Fruit fly (Drosophila melanogaster) whole organism, adult: ENCODE results near the gene CG13060.

Experiments used
- CG11617 ChIP-seq: fragments of 200-800 bp; sonication (Bioruptor generic); optimal IDR thresholded peaks from 2 replicates; lab custom pipeline; 2017; ENCODE audit warnings: mild to moderate bottlenecking, missing biosample characterization, missing genetic modification reagents, missing genetic modification characterization
- CG12768 ChIP-seq: fragments of 200-800 bp; sonication (Bioruptor generic); optimal IDR thresholded peaks from 2 replicates; lab custom pipeline; 2017; ENCODE audit warnings: missing biosample characterization, missing genetic modification characterization, mild to moderate bottlenecking, moderate library complexity, missing genetic modification reagents
- CG14711 ChIP-seq: fragments of 200-800 bp; sonication (Bioruptor generic); optimal IDR thresholded peaks from 2 replicates; lab custom pipeline; 2018; ENCODE audit warnings: missing biosample characterization, mild to moderate bottlenecking, missing genetic modification characterization, moderate library complexity
- CG1620 ChIP-seq: fragments of 200-800 bp; sonication (Bioruptor generic); optimal IDR thresholded peaks from 2 replicates; lab custom pipeline; 2016; ENCODE audit warnings: missing biosample characterization, missing genetic modification characterization
- CG33017 ChIP-seq: fragments of 200-800 bp; sonication (Bioruptor generic); optimal IDR thresholded peaks from 2 replicates; lab custom pipeline; 2018; ENCODE audit warnings: missing biosample characterization, mild to moderate bottlenecking, missing genetic modification characterization, moderate library complexity
- CG5204 ChIP-seq: fragments of 200-800 bp; sonication (Bioruptor generic); optimal IDR thresholded peaks from 2 replicates; lab custom pipeline; 2016; ENCODE audit warnings: missing biosample characterization, missing genetic modification characterization
- CG7045 ChIP-seq: fragments of 200-800 bp; sonication (Bioruptor generic); optimal IDR thresholded peaks from 2 replicates; lab custom pipeline; 2017; ENCODE audit warnings: missing biosample characterization, mild to moderate bottlenecking, missing genetic modification characterization
- CG7101 ChIP-seq: fragments of 200-800 bp; sonication (Bioruptor generic); optimal IDR thresholded peaks from 2 replicates; lab custom pipeline; 2018; ENCODE audit warnings: missing biosample characterization, mild to moderate bottlenecking, missing genetic modification characterization, moderate library complexity
- Clk ChIP-seq: fragments of 200-800 bp; sonication (Bioruptor generic); optimal IDR thresholded peaks from 2 replicates; lab custom pipeline; 2017; ENCODE audit warnings: missing biosample characterization, missing genetic modification characterization
- Crg-1 ChIP-seq: fragments of 200-800 bp; sonication (Bioruptor generic); optimal IDR thresholded peaks from 2 replicates; lab custom pipeline; 2016; ENCODE audit warnings: missing biosample characterization, missing genetic modification characterization
- Hr96 ChIP-seq: fragments of 200-800 bp; sonication (Bioruptor generic); optimal IDR thresholded peaks from 2 replicates; lab custom pipeline; 2016; ENCODE audit warnings: missing biosample characterization, missing genetic modification characterization
- Mnt ChIP-seq: fragments of 200-800 bp; sonication (Bioruptor generic); optimal IDR thresholded peaks from 2 replicates; lab custom pipeline; 2016; ENCODE audit warnings: missing biosample characterization, mild to moderate bottlenecking, missing genetic modification characterization
- bab1 ChIP-seq: fragments of 200-800 bp; sonication (Bioruptor generic); optimal IDR thresholded peaks from 3 replicates; lab custom pipeline; 2019; ENCODE audit warnings: missing biosample characterization, mild to moderate bottlenecking, missing genetic modification characterization, moderate library complexity
- cic ChIP-seq: fragments of 200-800 bp; sonication (Bioruptor generic); optimal IDR thresholded peaks from 2 replicates; lab custom pipeline; 2017; ENCODE audit warnings: missing biosample characterization, mild to moderate bottlenecking, missing genetic modification characterization, moderate library complexity
- cnc ChIP-seq, 2 experiments: fragments of >200 bp; optimal IDR thresholded peaks; 2 replicates each; lab custom pipeline; 2017
- ovo ChIP-seq: fragments of 200-800 bp; sonication (Bioruptor generic); optimal IDR thresholded peaks from 2 replicates; lab custom pipeline; 2016; ENCODE audit warnings: missing biosample characterization, missing genetic modification characterization
- pad ChIP-seq: fragments of 200-800 bp; sonication (Bioruptor generic); optimal IDR thresholded peaks from 3 replicates; lab custom pipeline; 2017; ENCODE audit warnings: missing biosample characterization, missing genetic modification characterization, mild to moderate bottlenecking, moderate library complexity, missing genetic modification reagents
- tj ChIP-seq: fragments of 200-800 bp; sonication (Bioruptor generic); optimal IDR thresholded peaks from 3 replicates; lab custom pipeline; 2017; ENCODE audit warnings: missing biosample characterization, mild to moderate bottlenecking, missing genetic modification characterization, moderate library complexity
- toe ChIP-seq: fragments of 200-800 bp; sonication (Bioruptor generic); optimal IDR thresholded peaks from 2 replicates; lab custom pipeline; 2016; ENCODE audit warnings: missing biosample characterization, missing genetic modification characterization

The CG13060 gene

DNA sequence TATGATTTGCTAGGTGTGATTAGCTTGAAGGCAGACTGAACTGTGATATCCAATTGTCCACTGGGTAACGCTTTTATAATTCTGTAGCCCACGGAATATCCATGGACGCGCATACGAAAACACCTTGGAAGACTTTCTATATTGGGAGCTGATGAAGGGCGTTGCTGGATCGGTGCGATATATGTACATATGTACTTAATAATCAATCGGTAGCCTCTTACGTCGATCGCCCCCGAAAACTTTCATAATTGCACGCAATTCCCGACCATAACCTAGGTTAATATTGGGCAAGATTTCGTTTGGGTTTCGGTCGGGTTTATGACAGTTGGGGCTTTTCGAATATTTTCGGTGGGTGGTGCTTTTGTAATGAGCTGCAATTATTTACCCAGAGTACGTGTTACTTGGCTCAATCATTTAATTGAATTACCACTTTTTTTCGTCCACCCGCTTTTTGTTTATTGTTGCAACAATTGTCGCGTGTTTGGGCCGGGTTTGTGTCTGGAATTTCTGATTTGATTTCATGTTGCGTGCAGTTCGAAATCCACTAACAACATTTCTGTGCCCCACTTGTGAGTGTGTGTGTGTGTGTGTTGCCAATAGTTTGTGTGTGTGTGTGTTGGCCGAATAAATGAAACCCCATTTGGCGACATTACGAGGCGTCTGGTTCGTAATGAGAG is 37.6 kb upstream of the CG13060 start, which contains the start of gene CG13049:
TSS of gene CG13049 (minus strand) at position 51 of the 677 bp plus-strand sequence.
- TF ChIP-seq cic (GFP tag; lab: Kevin White, UChicago) (no peak), Clk (GFP tag; lab: Kevin White, UChicago) (no peak), CG7045 (GFP tag; lab: Kevin White, UChicago) (no peak), CG7101 (tag; lab: Kevin White, UChicago) (no peak), CG1620 (GFP tag; lab: Kevin White, UChicago) (no peak), CG14711 (tag; lab: Kevin White, UChicago) (no peak)

DNA sequence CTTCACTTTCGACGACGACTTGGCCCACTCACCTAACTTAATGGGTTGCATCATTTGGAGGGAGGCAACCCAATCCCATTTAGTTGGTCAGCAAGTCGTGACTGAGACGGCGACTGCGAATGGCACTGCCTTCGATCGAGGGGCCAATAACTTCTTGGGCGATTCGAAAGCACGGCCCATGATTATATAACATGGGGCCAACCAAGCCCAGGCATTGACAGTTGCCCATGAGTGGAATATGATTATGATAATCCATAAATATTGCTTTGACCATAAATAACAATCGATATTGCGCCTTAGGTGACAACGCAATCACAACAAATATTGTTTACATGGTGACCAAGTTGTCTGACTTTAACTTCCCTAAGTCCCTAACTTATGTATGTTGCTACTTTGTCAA is 35.8 kb upstream of the CG13060 start, which contains the start of gene CG13048:
TSS of gene CG13048 (minus strand) at position 101 of the 400 bp plus-strand sequence.
- no peak for TF ChIP-seq tj

DNA sequence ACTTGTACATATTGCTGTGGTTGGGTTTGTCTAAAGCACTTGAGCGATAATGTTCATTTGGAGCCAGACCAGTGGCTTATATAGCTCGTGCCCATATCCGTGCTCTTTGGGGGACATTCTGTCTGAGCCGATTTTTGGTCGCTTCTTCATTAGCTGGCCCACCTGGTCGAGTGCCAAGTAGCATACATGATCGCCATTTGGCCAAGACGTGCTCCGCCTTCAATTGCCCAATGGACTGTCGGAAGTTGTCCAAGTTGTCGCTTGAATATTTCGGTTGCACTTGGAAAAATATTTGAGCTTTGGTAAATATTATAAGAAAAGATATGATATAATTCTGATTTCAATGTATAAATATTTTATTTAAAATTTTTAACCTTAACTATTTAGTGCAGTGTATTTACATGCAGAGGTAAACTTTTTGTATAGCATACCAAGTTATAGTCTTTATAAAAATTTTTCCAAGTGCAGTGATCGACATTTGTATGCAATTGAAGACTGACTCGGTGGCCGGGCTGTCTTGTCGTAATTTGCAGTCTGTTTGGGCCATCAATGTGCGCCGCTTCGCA is 34.2 kb upstream of the CG13060 start, which contains the start of gene CG13047:
TSS of gene CG13047 (minus strand) at position 51 of the 566 bp plus-strand sequence.
- TF ChIP-seq Clk (GFP tag; lab: Kevin White, UChicago) (no peak), cic (GFP tag; lab: Kevin White, UChicago) (no peak), CG1620 (GFP tag; lab: Kevin White, UChicago) (no peak), cnc (optimal IDR thresholded peaks at IDR 0.05; lab: Kevin White, UChicago) (no peak), bab1 (GFP tag; lab: Kevin White, UChicago) (no peak), CG12768 (GFP tag; lab: Kevin White, UChicago) (no peak), Crg-1 (GFP tag; lab: Kevin White, UChicago) (no peak), CG5204 (GFP tag; lab: Kevin White, UChicago) (no peak), Mnt (GFP tag; lab: Kevin White, UChicago) (no peak)

DNA sequence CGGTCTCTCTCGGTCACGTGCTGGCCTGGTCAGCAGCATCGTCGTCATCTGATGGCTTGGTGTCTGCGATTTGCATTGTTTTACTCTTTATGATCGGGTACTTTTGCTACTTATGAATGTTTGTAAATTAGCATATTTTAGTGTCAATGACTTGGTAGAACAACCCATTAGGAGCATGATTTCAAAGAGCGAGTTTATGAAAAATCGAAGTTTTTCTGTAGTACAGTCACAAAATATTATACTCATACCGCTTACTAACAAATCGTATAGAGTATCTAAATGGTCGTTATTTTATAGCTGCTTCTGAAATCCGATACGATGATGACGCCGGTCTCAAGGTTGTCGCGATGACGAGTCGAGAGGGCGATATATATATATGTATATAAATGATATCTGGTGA is 33.4 kb upstream of the CG13060 start:
- TF ChIP-seq cnc (optimal IDR thresholded peaks at IDR 0.05; lab: Kevin White, UChicago) (no peak), CG5204 (GFP tag; lab: Kevin White, UChicago) (no peak)

DNA sequence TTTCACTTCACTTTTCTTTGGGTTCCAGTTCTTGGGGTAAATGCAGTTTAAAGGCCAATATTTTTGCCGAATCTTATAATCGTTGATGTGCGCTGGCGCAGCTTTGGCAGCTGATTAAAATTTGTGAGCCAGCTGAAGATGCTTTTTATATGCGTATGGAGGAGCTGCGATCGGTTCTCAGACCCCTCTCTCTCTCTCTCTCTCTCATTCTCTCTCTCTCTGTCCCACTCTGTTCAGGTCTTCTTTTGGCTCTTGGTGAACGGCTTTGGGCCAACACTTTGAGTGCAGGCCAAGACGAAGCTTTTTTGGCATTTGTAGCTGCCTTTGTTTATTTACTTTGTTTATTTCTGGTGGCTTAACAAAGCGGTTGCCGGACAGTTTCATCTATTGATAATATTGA is 31.3 kb upstream of the CG13060 start, which contains the start of gene CG13046:
TSS of gene CG13046 (minus strand) at position 101 of the 400 bp plus-strand sequence.
- TF ChIP-seq cic (GFP tag; lab: Kevin White, UChicago) (no peak), CG1620 (GFP tag; lab: Kevin White, UChicago) (no peak), ovo (GFP tag; lab: Kevin White, UChicago) (no peak)

DNA sequence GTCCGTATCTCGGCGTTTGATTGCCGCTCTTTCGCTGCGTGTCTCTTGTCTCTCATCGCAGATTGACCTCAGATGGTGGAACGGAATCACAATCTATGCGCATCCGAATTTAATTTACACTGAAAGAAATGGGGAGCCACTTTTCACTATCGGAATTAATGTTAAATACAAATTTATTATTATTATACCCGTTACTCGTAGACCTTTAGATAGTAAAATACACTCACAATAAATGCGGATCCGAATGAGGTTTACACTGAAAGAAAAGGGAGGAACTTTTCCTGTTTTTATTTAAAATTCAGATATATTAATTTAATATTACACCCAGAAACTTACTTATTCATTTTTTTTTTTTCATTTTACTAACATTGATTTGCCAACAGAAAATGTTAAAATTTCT is 30.6 kb upstream of the CG13060 start:
- TF ChIP-seq Hr96 (GFP tag; lab: Kevin White, UChicago) (no peak), CG7101 (tag; lab: Kevin White, UChicago) (no peak), Mnt (GFP tag; lab: Kevin White, UChicago) (no peak), CG14711 (tag; lab: Kevin White, UChicago) (no peak), CG5204 (GFP tag; lab: Kevin White, UChicago) (no peak), CG7045 (GFP tag; lab: Kevin White, UChicago) (no peak), CG33017 (tag; lab: Kevin White, UChicago) (no peak), CG12768 (GFP tag; lab: Kevin White, UChicago) (no peak), Clk (GFP tag; lab: Kevin White, UChicago) (no peak), CG1620 (GFP tag; lab: Kevin White, UChicago) (no peak), cnc (optimal IDR thresholded peaks at IDR 0.05; lab: Kevin White, UChicago) (no peak), bab1 (GFP tag; lab: Kevin White, UChicago) (no peak), tj (no peak), cic (GFP tag; lab: Kevin White, UChicago) (no peak), Crg-1 (GFP tag; lab: Kevin White, UChicago) (no peak), ovo (GFP tag; lab: Kevin White, UChicago) (no peak)

DNA sequence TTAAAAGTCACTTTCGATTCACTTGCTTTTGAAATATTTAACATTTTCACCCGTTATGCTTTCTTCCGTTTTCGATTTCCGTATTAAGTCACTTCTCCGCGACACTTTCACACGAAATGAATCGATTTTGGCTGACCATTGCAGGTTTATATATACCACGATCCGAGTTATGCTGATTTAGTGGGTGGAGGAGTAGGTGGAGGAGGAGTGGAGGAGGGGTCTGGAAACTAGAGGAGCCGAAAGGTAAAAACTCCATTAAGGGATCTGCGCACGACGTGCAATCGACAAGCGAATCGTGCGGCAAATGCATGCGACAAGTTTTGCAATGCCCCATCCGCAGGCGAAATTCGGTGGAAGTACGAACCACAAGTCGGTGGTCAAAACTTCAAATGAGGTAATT is 28.8 kb upstream of the CG13060 start, which contains the start of gene CG13045:
TSS of gene CG13045 (minus strand) at position 101 of the 400 bp plus-strand sequence.
- TF ChIP-seq cic (GFP tag; lab: Kevin White, UChicago) (no peak), CG14711 (tag; lab: Kevin White, UChicago) (no peak), CG11617 (GFP tag; lab: Kevin White, UChicago) (no peak), pad (GFP tag; lab: Kevin White, UChicago) (no peak), tj (no peak), Mnt (GFP tag; lab: Kevin White, UChicago) (no peak), Clk (GFP tag; lab: Kevin White, UChicago) (no peak), Hr96 (GFP tag; lab: Kevin White, UChicago) (no peak), ovo (GFP tag; lab: Kevin White, UChicago) (no peak), bab1 (GFP tag; lab: Kevin White, UChicago) (no peak), CG7101 (tag; lab: Kevin White, UChicago) (no peak), CG12768 (GFP tag; lab: Kevin White, UChicago) (no peak), CG1620 (GFP tag; lab: Kevin White, UChicago) (no peak), toe (no peak), Crg-1 (GFP tag; lab: Kevin White, UChicago) (no peak)
